Fruit fly (Drosophila melanogaster) Kc167 (cell line): ENCODE data around the gene CG5958.

Experiments
- Sin3A ChIP-seq: fragments of >200 bp; optimal IDR thresholded peaks from 2 replicates; lab custom pipeline; 2018; ENCODE audit warnings: missing external identifiers
- h ChIP-seq: fragments of >200 bp; optimal IDR thresholded peaks from 3 replicates; lab custom pipeline; 2018; ENCODE audit warnings: missing external identifiers
- insv ChIP-seq: fragments of >200 bp; optimal IDR thresholded peaks from 3 replicates; lab custom pipeline; 2018; ENCODE audit warnings: missing external identifiers
- psq ChIP-seq: fragments of >200 bp; optimal IDR thresholded peaks from 2 replicates; lab custom pipeline; 2017; ENCODE audit warnings: missing external identifiers
- ttk ChIP-seq: sonication (Bioruptor generic); optimal IDR thresholded peaks from 2 replicates; lab custom pipeline; 2017; ENCODE audit warnings: missing external identifiers

- TF ChIP-seq psq (lab: Kevin White, UChicago), result no peak
- TF ChIP-seq Sin3A (lab: Kevin White, UChicago), result no peak
- TF ChIP-seq insv (lab: Kevin White, UChicago), result no peak
- no peak for TF ChIP-seq ttk (lab: Kevin White, UChicago)
- TF ChIP-seq h (lab: Kevin White, UChicago), result no peak
These were observed 22.7 kb downstream of the CG5958 start, which contains the start of gene CG15818 for dm6 chr2L:7410609-7411008.
